Worm (Caenorhabditis elegans) whole organism, young adult: ENCODE data around the gene C29F9.12.

Experiments
- nhr-27 ChIP-seq: fragments of 200-800 bp; sonication (Bioruptor generic); optimal IDR thresholded peaks from 2 replicates; lab custom pipeline; 2018; ENCODE audit warnings: mild to moderate bottlenecking, missing genetic modification characterization, moderate library complexity, missing compliant biosample characterization
- rec-8 ChIP-seq, 2 experiments: sonication (generic microtip); optimal IDR thresholded peaks; 2 replicates each; lab custom pipeline; 2016; ENCODE audit warnings: mild to moderate bottlenecking in 2 of 2, missing genetic modification characterization in 2 of 2, missing genetic modification reagents in 2 of 2, missing genotype in 2 of 2, missing biosample characterization in 1 of 2, missing compliant biosample characterization in 1 of 2, moderate library complexity in 1 of 2
- snpc-4 ChIP-seq, 5 experiments: fragments of 150-350 bp in 1 of 5; sonication (generic microtip) in 4 of 5; optimal IDR thresholded peaks; 2 replicates each; lab custom pipeline; 2014 to 2018; ENCODE audit warnings: missing genetic modification characterization in 5 of 5, missing biosample characterization in 3 of 5, antibody characterized with exemption in 2 of 5, mild to moderate bottlenecking in 2 of 5, missing compliant biosample characterization in 2 of 5, missing genotype in 2 of 5, moderate library complexity in 2 of 5, missing genetic modification reagents in 1 of 5

- TF ChIP-seq nhr-27 (tag; lab: Kevin White, UChicago) (no peak), rec-8 (tag; optimal IDR thresholded peaks at IDR 0.05; lab: Kevin White, UChicago) (no peak), snpc-4 (GFP tag; optimal IDR thresholded peaks at IDR 0.05; lab: Kevin White, UChicago) (no peak), snpc-4 (tag; optimal IDR thresholded peaks at IDR 0.05; lab: Kevin White, UChicago) (no peak)
These were observed 19.1 kb upstream of the C29F9.12 start, which contains the start of gene fbxb-81 for ce11 chrIII:140904-141303.
